Worm (Caenorhabditis elegans) whole organism, young adult: Measurements from ENCODE around the gene F23B2.7.

Experiments used
- B0261.1 ChIP-seq: sonication (generic microtip); optimal IDR thresholded peaks from 2 replicates; lab custom pipeline; 2016; ENCODE audit warnings: mild to moderate bottlenecking, missing genetic modification characterization, moderate library complexity, missing compliant biosample characterization
- C06A6.2 ChIP-seq: fragments of 200-800 bp; sonication (Bioruptor generic); conservative IDR thresholded peaks from 2 replicates; pipeline ENCODE4 v1.3.6; 2022; ENCODE audit warnings: missing genetic modification characterization, missing compliant biosample characterization
- D2030.7 ChIP-seq: fragments of 200-800 bp; sonication (Bioruptor generic); IDR thresholded peaks from 2 replicates; pipeline ENCODE4 v1.3.6; 2022; ENCODE audit warnings: missing genetic modification reagents, missing genetic modification characterization, missing compliant biosample characterization
- F10E7.11 ChIP-seq: sonication (generic microtip); optimal IDR thresholded peaks from 2 replicates; lab custom pipeline; 2017; ENCODE audit warnings: mild to moderate bottlenecking, missing genetic modification characterization, moderate library complexity, missing compliant biosample characterization
- F22D6.2 ChIP-seq: sonication (generic microtip); optimal IDR thresholded peaks from 2 replicates; lab custom pipeline; 2016; ENCODE audit warnings: mild to moderate bottlenecking, missing genetic modification characterization, missing compliant biosample characterization
- F23B12.7 ChIP-seq: sonication (generic microtip); optimal IDR thresholded peaks from 2 replicates; lab custom pipeline; 2017; ENCODE audit warnings: missing genetic modification characterization, mild to moderate bottlenecking, missing compliant biosample characterization, antibody characterized with exemption, moderate library complexity; ENCODE audit not compliant: insufficient read depth
- F37B4.10 ChIP-seq: fragments of 200-800 bp; sonication (Bioruptor generic); IDR thresholded peaks from 2 replicates; pipeline ENCODE4 v1.3.6; 2022; ENCODE audit warnings: missing genetic modification characterization, missing compliant biosample characterization
- F49E8.2 ChIP-seq: sonication (generic microtip); optimal IDR thresholded peaks from 3 replicates; lab custom pipeline; 2017; ENCODE audit warnings: missing genetic modification characterization, mild to moderate bottlenecking, missing compliant biosample characterization, antibody characterized with exemption, moderate library complexity; ENCODE audit not compliant: insufficient read depth
- F57A8.1 ChIP-seq: fragments of 200-800 bp; sonication (Bioruptor generic); optimal IDR thresholded peaks from 2 replicates; lab custom pipeline; 2018; ENCODE audit warnings: mild to moderate bottlenecking, missing genetic modification characterization, moderate library complexity, missing compliant biosample characterization
- K12H6.12 ChIP-seq: fragments of 200-800 bp; sonication (Bioruptor generic); optimal IDR thresholded peaks from 2 replicates; lab custom pipeline; 2018; ENCODE audit warnings: mild to moderate bottlenecking, missing genetic modification characterization, missing compliant biosample characterization
- Y67H2A.10 ChIP-seq: fragments of 200-800 bp; sonication (Bioruptor generic); conservative IDR thresholded peaks from 2 replicates; pipeline ENCODE4 v1.3.6; 2022; ENCODE audit warnings: missing genetic modification reagents, missing genetic modification characterization, missing compliant biosample characterization
- Y95B8A.8 ChIP-seq: fragments of 200-800 bp; sonication (Bioruptor generic); IDR thresholded peaks from 2 replicates; pipeline ENCODE4 v1.3.6; 2022; ENCODE audit warnings: missing genetic modification reagents, missing genetic modification characterization, missing compliant biosample characterization
- ZK185.1 ChIP-seq: sonication (generic microtip); optimal IDR thresholded peaks from 2 replicates; lab custom pipeline; 2016; ENCODE audit warnings: mild to moderate bottlenecking, missing genetic modification characterization, missing compliant biosample characterization; ENCODE audit not compliant: poor library complexity, severe bottlenecking
- aptf-3 ChIP-seq: fragments of 200-800 bp; sonication (Bioruptor generic); IDR thresholded peaks from 2 replicates; pipeline ENCODE4 v1.3.6; 2022; ENCODE audit warnings: missing genetic modification characterization, missing compliant biosample characterization
- attf-3 ChIP-seq: fragments of 200-800 bp; sonication (Bioruptor generic); conservative IDR thresholded peaks from 2 replicates; pipeline ENCODE4 v1.3.6; 2022; ENCODE audit warnings: missing genetic modification reagents, missing genetic modification characterization, missing compliant biosample characterization
- attf-5 ChIP-seq: fragments of 200-800 bp; sonication (Bioruptor generic); optimal IDR thresholded peaks from 2 replicates; lab custom pipeline; 2018; ENCODE audit warnings: mild to moderate bottlenecking, missing genetic modification characterization, missing compliant biosample characterization
- cebp-2 ChIP-seq: fragments of 200-800 bp; sonication (Bioruptor generic); IDR thresholded peaks from 2 replicates; pipeline ENCODE4 v1.3.6; 2022; ENCODE audit warnings: missing genetic modification characterization, missing compliant biosample characterization
- ceh-58 ChIP-seq: fragments of 200-800 bp; sonication (Bioruptor generic); IDR thresholded peaks from 2 replicates; pipeline ENCODE4 v1.3.6; 2022; ENCODE audit warnings: missing genetic modification characterization, missing compliant biosample characterization
- dpff-1 ChIP-seq: sonication (generic microtip); optimal IDR thresholded peaks from 2 replicates; lab custom pipeline; 2017; ENCODE audit warnings: mild to moderate bottlenecking, missing genetic modification characterization, missing compliant biosample characterization
- efl-1 ChIP-seq: fragments of 150-350 bp; optimal IDR thresholded peaks from 2 replicates; lab custom pipeline; 2014; ENCODE audit warnings: missing biosample characterization, missing genetic modification reagents, missing genetic modification characterization
- egrh-3 ChIP-seq: fragments of 200-800 bp; sonication (Bioruptor generic); IDR thresholded peaks from 2 replicates; pipeline ENCODE4 v1.3.6; 2022; ENCODE audit warnings: missing genetic modification reagents, missing genetic modification characterization, missing compliant biosample characterization
- ekl-4 ChIP-seq: fragments of 200-800 bp; sonication (Bioruptor generic); IDR thresholded peaks from 2 replicates; pipeline ENCODE4 v1.3.6; 2022; ENCODE audit warnings: missing genetic modification reagents, missing genetic modification characterization, missing compliant biosample characterization
- hmg-1.2 ChIP-seq: fragments of 200-800 bp; sonication (Bioruptor generic); IDR thresholded peaks from 2 replicates; pipeline ENCODE4 v1.3.6; 2022; ENCODE audit warnings: missing genetic modification reagents, missing genetic modification characterization, missing compliant biosample characterization
- hrde-1 ChIP-seq: sonication (generic microtip); optimal IDR thresholded peaks from 2 replicates; lab custom pipeline; 2016; ENCODE audit warnings: missing genetic modification characterization, mild to moderate bottlenecking, missing compliant biosample characterization, moderate library complexity, missing genotype, missing genetic modification reagents, borderline replicate concordance
- hsf-1 ChIP-seq: fragments of 200-800 bp; sonication (Bioruptor generic); IDR thresholded peaks from 2 replicates; pipeline ENCODE4 v1.3.6; 2022; ENCODE audit warnings: missing genetic modification reagents, missing genetic modification characterization, missing compliant biosample characterization
- lag-1 ChIP-seq: fragments of 200-800 bp; sonication (Bioruptor generic); IDR thresholded peaks from 2 replicates; pipeline ENCODE4 v1.3.6; 2022; ENCODE audit warnings: missing genetic modification reagents, missing genetic modification characterization, missing compliant biosample characterization
- lin-35 ChIP-seq, 3 experiments: fragments of 150-350 bp in 2 of 3; sonication (generic microtip) in 1 of 3; optimal IDR thresholded peaks; 2 replicates each; lab custom pipeline; 2014 to 2018; ENCODE audit warnings: missing biosample characterization in 3 of 3, missing genetic modification characterization in 3 of 3, missing genetic modification reagents in 3 of 3
- lin-54 ChIP-seq: fragments of 200-800 bp; sonication (Bioruptor generic); optimal IDR thresholded peaks from 2 replicates; lab custom pipeline; 2018; ENCODE audit warnings: mild to moderate bottlenecking, missing genetic modification characterization, missing compliant biosample characterization
- lir-1 ChIP-seq: fragments of 200-800 bp; sonication (Bioruptor generic); conservative IDR thresholded peaks from 2 replicates; pipeline ENCODE4 v1.3.6; 2022; ENCODE audit warnings: missing genetic modification reagents, missing genetic modification characterization, missing compliant biosample characterization
- madf-6 ChIP-seq: fragments of 200-800 bp; sonication (Bioruptor generic); IDR thresholded peaks from 2 replicates; pipeline ENCODE4 v1.3.6; 2022; ENCODE audit warnings: missing genetic modification reagents, missing genetic modification characterization, missing compliant biosample characterization
- mcd-1 ChIP-seq: fragments of 200-800 bp; sonication (Bioruptor generic); IDR thresholded peaks from 2 replicates; pipeline ENCODE4 v1.3.6; 2022; ENCODE audit warnings: missing genetic modification reagents, missing genetic modification characterization, missing compliant biosample characterization
- mes-4 ChIP-seq: sonication (generic microtip); optimal IDR thresholded peaks from 2 replicates; lab custom pipeline; 2016; ENCODE audit warnings: missing genotype, missing genetic modification characterization, missing compliant biosample characterization
- mxl-1 ChIP-seq: sonication (generic microtip); optimal IDR thresholded peaks from 2 replicates; lab custom pipeline; 2016; ENCODE audit warnings: missing genetic modification characterization, missing compliant biosample characterization
- nfya-1 ChIP-seq: sonication (generic microtip); optimal IDR thresholded peaks from 2 replicates; lab custom pipeline; 2017; ENCODE audit warnings: antibody characterized with exemption, missing compliant biosample characterization, missing genetic modification characterization, borderline replicate concordance; ENCODE audit not compliant: insufficient read depth
- rcor-1 ChIP-seq: fragments of 200-800 bp; sonication (Bioruptor generic); IDR thresholded peaks from 2 replicates; pipeline ENCODE4 v1.3.6; 2022; ENCODE audit warnings: missing genetic modification reagents, missing genetic modification characterization, missing compliant biosample characterization
- sea-2 ChIP-seq: fragments of 200-800 bp; sonication (Bioruptor generic); IDR thresholded peaks from 2 replicates; pipeline ENCODE4 v1.3.6; 2022; ENCODE audit warnings: missing genetic modification characterization, missing compliant biosample characterization
- snpc-1.1 ChIP-seq: sonication (generic microtip); optimal IDR thresholded peaks from 2 replicates; lab custom pipeline; 2017; ENCODE audit warnings: missing genetic modification characterization, mild to moderate bottlenecking, missing compliant biosample characterization, antibody characterized with exemption, moderate library complexity, missing genotype, missing genetic modification reagents; ENCODE audit not compliant: insufficient read depth
- snpc-1.3 ChIP-seq: sonication (generic microtip); optimal IDR thresholded peaks from 2 replicates; lab custom pipeline; 2017; ENCODE audit warnings: missing genetic modification characterization, mild to moderate bottlenecking, missing compliant biosample characterization, antibody characterized with exemption, moderate library complexity, missing genotype, missing genetic modification reagents; ENCODE audit not compliant: insufficient read depth
- snpc-4 ChIP-seq, 5 experiments: fragments of 150-350 bp in 1 of 5; sonication (generic microtip) in 4 of 5; optimal IDR thresholded peaks; 2 replicates each; lab custom pipeline; 2014 to 2018; ENCODE audit warnings: missing genetic modification characterization in 5 of 5, missing biosample characterization in 3 of 5, antibody characterized with exemption in 2 of 5, mild to moderate bottlenecking in 2 of 5, missing compliant biosample characterization in 2 of 5, missing genotype in 2 of 5, moderate library complexity in 2 of 5, missing genetic modification reagents in 1 of 5
- sptf-2 ChIP-seq: fragments of 200-800 bp; sonication (Bioruptor generic); optimal IDR thresholded peaks from 2 replicates; lab custom pipeline; 2018; ENCODE audit warnings: mild to moderate bottlenecking, missing genetic modification characterization, missing compliant biosample characterization
- tlf-1 ChIP-seq: fragments of 200-800 bp; sonication (Bioruptor generic); optimal IDR thresholded peaks from 2 replicates; lab custom pipeline; 2018; ENCODE audit warnings: mild to moderate bottlenecking, missing genetic modification characterization, missing compliant biosample characterization
- unc-130 ChIP-seq: sonication (generic microtip); optimal IDR thresholded peaks from 2 replicates; lab custom pipeline; 2016; ENCODE audit warnings: missing genetic modification reagents, missing genetic modification characterization, missing compliant biosample characterization
- unc-62 ChIP-seq: fragments of 150-350 bp; optimal IDR thresholded peaks from 2 replicates; lab custom pipeline; 2014; ENCODE audit warnings: missing biosample characterization, missing genetic modification reagents, missing genetic modification characterization
- xnd-1 ChIP-seq: sonication (generic microtip); optimal IDR thresholded peaks from 2 replicates; lab custom pipeline; 2016; ENCODE audit warnings: missing genotype, missing genetic modification reagents, missing genetic modification characterization, missing compliant biosample characterization
- zfh-2 ChIP-seq: fragments of 200-800 bp; sonication (Bioruptor generic); conservative IDR thresholded peaks from 2 replicates; pipeline ENCODE4 v1.3.6; 2022; ENCODE audit warnings: missing genetic modification reagents, missing genetic modification characterization, missing compliant biosample characterization
- ztf-28 ChIP-seq: fragments of 200-800 bp; sonication (Bioruptor generic); IDR thresholded peaks from 2 replicates; pipeline ENCODE4 v1.3.6; 2022; ENCODE audit warnings: missing genetic modification reagents, missing genetic modification characterization, missing compliant biosample characterization
- ztf-6 ChIP-seq: fragments of 200-800 bp; sonication (Bioruptor generic); IDR thresholded peaks from 2 replicates; pipeline ENCODE4 v1.3.6; 2022; ENCODE audit warnings: missing genetic modification reagents, missing genetic modification characterization, missing compliant biosample characterization

F23B2.7 gene

DNA sequence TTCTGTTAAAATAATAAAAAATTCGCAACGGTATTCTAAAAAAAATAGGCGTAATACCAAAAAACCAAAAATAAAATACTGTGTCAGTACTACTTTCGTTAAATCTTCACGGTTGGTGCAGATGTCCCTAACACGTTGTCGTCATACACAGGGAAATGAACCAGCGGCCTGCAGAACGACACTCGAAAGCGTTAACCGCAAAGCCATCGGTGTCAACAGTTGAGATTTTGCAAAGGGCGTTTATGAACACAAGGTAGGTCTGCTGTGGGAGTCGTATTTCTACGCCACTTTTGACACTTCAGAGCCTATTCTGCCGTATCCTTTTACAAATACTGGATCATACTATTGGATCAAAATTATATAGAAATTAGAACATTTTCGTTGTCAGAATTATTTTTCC, 40.9 kb downstream of the F23B2.7 start (continued):
- peak; percentile 86 for TF ChIP-seq ekl-4 (GFP tag; lab: Robert Waterston, UW)
- no peak for TF ChIP-seq rcor-1
- no peak for TF ChIP-seq ceh-58
- no peak for TF ChIP-seq unc-62 (GFP tag; lab: Kevin White, UChicago)
- no peak for TF ChIP-seq tlf-1 (GFP tag; lab: Kevin White, UChicago)
- no peak for TF ChIP-seq mcd-1 (GFP tag; lab: Robert Waterston, UW)
- no peak for TF ChIP-seq attf-5 (GFP tag; lab: Kevin White, UChicago)
- peak; percentile 68 for TF ChIP-seq snpc-4 (GFP tag; optimal IDR thresholded peaks at IDR 0.05; lab: Kevin White, UChicago)
- TF ChIP-seq snpc-4 (tag; optimal IDR thresholded peaks at IDR 0.05; lab: Kevin White, UChicago) = peak in 3 of 4 experiments; percentile 48 to 80 (median 69)
- no peak for TF ChIP-seq xnd-1
- TF ChIP-seq F10E7.11 (tag; lab: Kevin White, UChicago) = peak; percentile 30
- TF ChIP-seq egrh-3 (GFP tag; lab: Robert Waterston, UW) = no peak
- no peak for TF ChIP-seq madf-6
- TF ChIP-seq K12H6.12 = no peak
- no peak for TF ChIP-seq Y67H2A.10 (GFP tag; lab: Robert Waterston, UW)
- no peak for TF ChIP-seq Y95B8A.8 (GFP tag; lab: Robert Waterston, UW)
- TF ChIP-seq ztf-6 (GFP tag; lab: Robert Waterston, UW) = no peak; the same call in 1 of the 2 replicates
- no peak for TF ChIP-seq sea-2 (GFP tag; lab: Robert Waterston, UW)
- no peak for TF ChIP-seq lin-54 (GFP tag; lab: Kevin White, UChicago)
- TF ChIP-seq F23B12.7 (tag; lab: Kevin White, UChicago) = peak; percentile 89
- peak; percentile 51 for TF ChIP-seq F49E8.2
- no peak for TF ChIP-seq efl-1 (GFP tag; lab: Kevin White, UChicago)
- TF ChIP-seq ztf-28 (GFP tag; lab: Robert Waterston, UW) = 0 out of 2 replicates have a peak, but pooled peaks have one; percentile 62
- TF ChIP-seq F57A8.1 (GFP tag; lab: Kevin White, UChicago) = no peak
- TF ChIP-seq snpc-1.1 (tag; lab: Kevin White, UChicago) = peak; percentile 29
- TF ChIP-seq lir-1 (GFP tag; lab: Robert Waterston, UW) = no peak
- 0 out of 2 replicates have a peak, but pooled peaks have one; percentile 45 for TF ChIP-seq attf-3
- TF ChIP-seq snpc-1.3 (tag; lab: Kevin White, UChicago) = peak; percentile 80
- TF ChIP-seq aptf-3 = no peak
- peak; percentile 79 for TF ChIP-seq mxl-1
- TF ChIP-seq B0261.1 (tag; lab: Kevin White, UChicago) = peak; percentile 86
- TF ChIP-seq nfya-1 (tag; lab: Kevin White, UChicago) = no peak
- TF ChIP-seq dpff-1 (tag; lab: Kevin White, UChicago) = no peak
- peak; percentile 48 for TF ChIP-seq unc-130
- TF ChIP-seq lag-1 = no peak
- 0 out of 2 replicates have a peak, but pooled peaks have one; percentile 32 for TF ChIP-seq C06A6.2
- TF ChIP-seq D2030.7 (GFP tag; lab: Robert Waterston, UW) = 0 out of 2 replicates have a peak, but pooled peaks have one; percentile 59
- TF ChIP-seq F22D6.2 (tag; lab: Kevin White, UChicago) = peak; percentile 33
- TF ChIP-seq hsf-1 (GFP tag; lab: Robert Waterston, UW) = no peak
- no peak for TF ChIP-seq zfh-2
- peak; percentile 90 for TF ChIP-seq ZK185.1 (tag; lab: Kevin White, UChicago)
- TF ChIP-seq lin-35 (GFP tag; optimal IDR thresholded peaks at IDR 0.05; lab: Kevin White, UChicago) = no peak
- no peak for TF ChIP-seq F37B4.10
- TF ChIP-seq hmg-1.2 = peak; percentile 73
- no peak for TF ChIP-seq cebp-2 (GFP tag; lab: Robert Waterston, UW)
- TF ChIP-seq sptf-2 (GFP tag; lab: Kevin White, UChicago) = no peak
- TF ChIP-seq mes-4 (tag; lab: Kevin White, UChicago) = peak; percentile 63
- TF ChIP-seq hrde-1 (tag; lab: Kevin White, UChicago) = no peak
